Worm (Caenorhabditis elegans): ENCODE measurements around the gene C18G1.1.

DNA sequence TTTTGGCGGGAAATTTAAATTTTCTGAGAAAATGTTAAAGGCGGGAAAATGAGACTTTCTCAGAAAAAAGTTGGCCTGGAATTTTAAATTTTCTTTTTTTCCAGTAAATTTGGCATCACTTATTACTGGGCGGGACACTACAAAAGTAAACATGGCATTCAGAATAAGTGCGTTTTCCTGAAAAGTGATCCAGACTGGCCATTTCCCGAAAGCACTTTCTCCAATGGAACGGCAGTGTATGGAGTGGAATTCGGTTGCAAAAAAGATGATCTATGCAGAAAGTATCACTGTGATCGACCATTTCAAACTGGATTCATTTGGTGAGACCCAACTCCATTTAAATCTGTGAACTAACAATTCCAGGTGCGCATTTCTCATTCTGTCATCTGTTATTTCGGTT, 10.1 kb downstream of the C18G1.1 start:
- no peak for TF ChIP-seq W03F9.2 (tag; optimal IDR thresholded peaks at IDR 0.05)
- TF ChIP-seq him-1 (tag; optimal IDR thresholded peaks at IDR 0.05), result no peak
